Worm (Caenorhabditis elegans) whole organism, young adult: ENCODE data around the gene odr-7.

Experiments used
- C06A6.2 ChIP-seq: fragments of 200-800 bp; sonication (Bioruptor generic); conservative IDR thresholded peaks from 2 replicates; pipeline ENCODE4 v1.3.6; 2022; ENCODE audit warnings: missing genetic modification characterization, missing compliant biosample characterization
- F22D6.2 ChIP-seq: sonication (generic microtip); optimal IDR thresholded peaks from 2 replicates; lab custom pipeline; 2016; ENCODE audit warnings: mild to moderate bottlenecking, missing genetic modification characterization, missing compliant biosample characterization
- F52B5.7 ChIP-seq: sonication (generic microtip); optimal IDR thresholded peaks from 2 replicates; lab custom pipeline; 2016; ENCODE audit warnings: mild to moderate bottlenecking, missing genetic modification characterization, missing compliant biosample characterization
- F55B11.4 ChIP-seq: sonication (generic microtip); optimal IDR thresholded peaks from 2 replicates; lab custom pipeline; 2016; ENCODE audit warnings: missing compliant biosample characterization, missing genetic modification characterization, borderline replicate concordance; ENCODE audit not compliant: insufficient read depth
- F57A8.1 ChIP-seq: fragments of 200-800 bp; sonication (Bioruptor generic); optimal IDR thresholded peaks from 2 replicates; lab custom pipeline; 2018; ENCODE audit warnings: mild to moderate bottlenecking, missing genetic modification characterization, moderate library complexity, missing compliant biosample characterization
- K12H6.12 ChIP-seq: fragments of 200-800 bp; sonication (Bioruptor generic); optimal IDR thresholded peaks from 2 replicates; lab custom pipeline; 2018; ENCODE audit warnings: mild to moderate bottlenecking, missing genetic modification characterization, missing compliant biosample characterization
- Y53F4B.3 ChIP-seq: fragments of 200-800 bp; sonication (Bioruptor generic); IDR thresholded peaks from 2 replicates; pipeline ENCODE4 v1.3.6; 2022; ENCODE audit warnings: missing genetic modification reagents, missing genetic modification characterization, missing compliant biosample characterization
- aptf-2 ChIP-seq: fragments of 200-800 bp; sonication (Bioruptor generic); conservative IDR thresholded peaks from 2 replicates; pipeline ENCODE4 v1.3.6; 2022; ENCODE audit warnings: missing genetic modification reagents, missing genetic modification characterization, missing compliant biosample characterization
- athp-1 ChIP-seq: sonication (generic microtip); optimal IDR thresholded peaks from 2 replicates; lab custom pipeline; 2017; ENCODE audit warnings: mild to moderate bottlenecking, missing genetic modification characterization, missing compliant biosample characterization
- attf-3 ChIP-seq: fragments of 200-800 bp; sonication (Bioruptor generic); conservative IDR thresholded peaks from 2 replicates; pipeline ENCODE4 v1.3.6; 2022; ENCODE audit warnings: missing genetic modification reagents, missing genetic modification characterization, missing compliant biosample characterization
- bed-1 ChIP-seq: fragments of 200-800 bp; sonication (Bioruptor generic); IDR thresholded peaks from 2 replicates; pipeline ENCODE4 v1.3.6; 2022; ENCODE audit warnings: missing genetic modification reagents, missing genetic modification characterization, missing compliant biosample characterization
- ccch-3 ChIP-seq: fragments of 200-800 bp; sonication (Bioruptor generic); optimal IDR thresholded peaks from 2 replicates; lab custom pipeline; 2018; ENCODE audit warnings: mild to moderate bottlenecking, missing genetic modification characterization, missing compliant biosample characterization
- ceh-79 ChIP-seq: sonication (generic microtip); optimal IDR thresholded peaks from 2 replicates; lab custom pipeline; 2017; ENCODE audit warnings: mild to moderate bottlenecking, missing genetic modification characterization, missing compliant biosample characterization
- egl-18 ChIP-seq: fragments of 200-800 bp; sonication (Bioruptor generic); IDR thresholded peaks from 2 replicates; pipeline ENCODE4 v1.3.6; 2022; ENCODE audit warnings: missing genetic modification reagents, missing genetic modification characterization, missing compliant biosample characterization
- egrh-3 ChIP-seq: fragments of 200-800 bp; sonication (Bioruptor generic); IDR thresholded peaks from 2 replicates; pipeline ENCODE4 v1.3.6; 2022; ENCODE audit warnings: missing genetic modification reagents, missing genetic modification characterization, missing compliant biosample characterization
- hmg-1.2 ChIP-seq: fragments of 200-800 bp; sonication (Bioruptor generic); IDR thresholded peaks from 2 replicates; pipeline ENCODE4 v1.3.6; 2022; ENCODE audit warnings: missing genetic modification reagents, missing genetic modification characterization, missing compliant biosample characterization
- hrde-1 ChIP-seq: sonication (generic microtip); optimal IDR thresholded peaks from 2 replicates; lab custom pipeline; 2016; ENCODE audit warnings: missing genetic modification characterization, mild to moderate bottlenecking, missing compliant biosample characterization, moderate library complexity, missing genotype, missing genetic modification reagents, borderline replicate concordance
- lag-1 ChIP-seq: fragments of 200-800 bp; sonication (Bioruptor generic); IDR thresholded peaks from 2 replicates; pipeline ENCODE4 v1.3.6; 2022; ENCODE audit warnings: missing genetic modification reagents, missing genetic modification characterization, missing compliant biosample characterization
- let-526 ChIP-seq: fragments of 200-800 bp; sonication (Bioruptor generic); IDR thresholded peaks from 2 replicates; pipeline ENCODE4 v1.3.6; 2022; ENCODE audit warnings: missing genetic modification reagents, missing genetic modification characterization, missing compliant biosample characterization
- let-607 ChIP-seq, 2 experiments: fragments of 200-800 bp in 1 of 2; sonication (Bioruptor generic) in 1 of 2; sonication (generic microtip) in 1 of 2; optimal IDR thresholded peaks; 2 replicates each; lab custom pipeline; 2016 to 2018; ENCODE audit warnings: mild to moderate bottlenecking in 2 of 2, missing compliant biosample characterization in 2 of 2, missing genetic modification characterization in 2 of 2, moderate library complexity in 2 of 2, missing genotype in 1 of 2
- lin-54 ChIP-seq: fragments of 200-800 bp; sonication (Bioruptor generic); optimal IDR thresholded peaks from 2 replicates; lab custom pipeline; 2018; ENCODE audit warnings: mild to moderate bottlenecking, missing genetic modification characterization, missing compliant biosample characterization
- madf-10 ChIP-seq: sonication (generic microtip); optimal IDR thresholded peaks from 2 replicates; lab custom pipeline; 2016; ENCODE audit warnings: mild to moderate bottlenecking, missing genetic modification characterization, missing compliant biosample characterization
- madf-8 ChIP-seq: fragments of 200-800 bp; sonication (Bioruptor generic); conservative IDR thresholded peaks from 2 replicates; pipeline ENCODE4 v1.3.6; 2022; ENCODE audit warnings: missing genetic modification reagents, missing genetic modification characterization, missing compliant biosample characterization
- mxl-1 ChIP-seq: sonication (generic microtip); optimal IDR thresholded peaks from 2 replicates; lab custom pipeline; 2016; ENCODE audit warnings: missing genetic modification characterization, missing compliant biosample characterization
- nfya-2 ChIP-seq: fragments of 200-800 bp; sonication (Bioruptor generic); IDR thresholded peaks from 2 replicates; pipeline ENCODE4 v1.3.6; 2022; ENCODE audit warnings: missing genetic modification reagents, missing genetic modification characterization, missing compliant biosample characterization
- rec-8 ChIP-seq, 2 experiments: sonication (generic microtip); optimal IDR thresholded peaks; 2 replicates each; lab custom pipeline; 2016; ENCODE audit warnings: mild to moderate bottlenecking in 2 of 2, missing genetic modification characterization in 2 of 2, missing genetic modification reagents in 2 of 2, missing genotype in 2 of 2, missing biosample characterization in 1 of 2, missing compliant biosample characterization in 1 of 2, moderate library complexity in 1 of 2
- repo-1 ChIP-seq: sonication (generic microtip); optimal IDR thresholded peaks from 2 replicates; lab custom pipeline; 2017; ENCODE audit warnings: mild to moderate bottlenecking, missing genetic modification characterization, missing compliant biosample characterization
- snpc-1.1 ChIP-seq: sonication (generic microtip); optimal IDR thresholded peaks from 2 replicates; lab custom pipeline; 2017; ENCODE audit warnings: missing genetic modification characterization, mild to moderate bottlenecking, missing compliant biosample characterization, antibody characterized with exemption, moderate library complexity, missing genotype, missing genetic modification reagents; ENCODE audit not compliant: insufficient read depth
- snpc-1.3 ChIP-seq: sonication (generic microtip); optimal IDR thresholded peaks from 2 replicates; lab custom pipeline; 2017; ENCODE audit warnings: missing genetic modification characterization, mild to moderate bottlenecking, missing compliant biosample characterization, antibody characterized with exemption, moderate library complexity, missing genotype, missing genetic modification reagents; ENCODE audit not compliant: insufficient read depth
- unc-130 ChIP-seq: sonication (generic microtip); optimal IDR thresholded peaks from 2 replicates; lab custom pipeline; 2016; ENCODE audit warnings: missing genetic modification reagents, missing genetic modification characterization, missing compliant biosample characterization
- xnd-1 ChIP-seq: sonication (generic microtip); optimal IDR thresholded peaks from 2 replicates; lab custom pipeline; 2016; ENCODE audit warnings: missing genotype, missing genetic modification reagents, missing genetic modification characterization, missing compliant biosample characterization
- zim-3 ChIP-seq: sonication (generic microtip); optimal IDR thresholded peaks from 2 replicates; lab custom pipeline; 2017; ENCODE audit warnings: mild to moderate bottlenecking, missing genetic modification characterization, moderate library complexity, missing compliant biosample characterization
- ztf-18 ChIP-seq: sonication (generic microtip); optimal IDR thresholded peaks from 2 replicates; lab custom pipeline; 2016; ENCODE audit warnings: missing genotype, mild to moderate bottlenecking, missing genetic modification characterization, missing compliant biosample characterization
- ztf-3 ChIP-seq: fragments of 200-800 bp; sonication (Bioruptor generic); optimal IDR thresholded peaks from 2 replicates; lab custom pipeline; 2018; ENCODE audit warnings: mild to moderate bottlenecking, missing genetic modification characterization, missing compliant biosample characterization
- ztf-6 ChIP-seq: fragments of 200-800 bp; sonication (Bioruptor generic); IDR thresholded peaks from 2 replicates; pipeline ENCODE4 v1.3.6; 2022; ENCODE audit warnings: missing genetic modification reagents, missing genetic modification characterization, missing compliant biosample characterization

odr-7 gene

ce11 chrX:12478465-12478864 lies 17.0 kb upstream of the odr-7 start (continued):
- no peak for TF ChIP-seq hrde-1 (tag; lab: Kevin White, UChicago)
- TF ChIP-seq lag-1 (GFP tag; lab: Robert Waterston, UW): no peak

ce11 chrX:12477341-12477740 lies 15.9 kb upstream of the odr-7 start, which contains the start of gene F45E6.1:
Gene F45E6.1 (minus strand): TSS chrX:12477441.
- TF ChIP-seq madf-10 (tag; lab: Kevin White, UChicago): no peak
- no peak for TF ChIP-seq madf-8 (GFP tag; lab: Robert Waterston, UW)
- no peak for TF ChIP-seq ceh-79 (tag; lab: Kevin White, UChicago)
- TF ChIP-seq egl-18 (GFP tag; lab: Robert Waterston, UW): no peak
- TF ChIP-seq let-607 (tag; optimal IDR thresholded peaks at IDR 0.05; lab: Kevin White, UChicago): no peak
- no peak for TF ChIP-seq zim-3 (tag; lab: Kevin White, UChicago)
- no peak for TF ChIP-seq bed-1 (GFP tag; lab: Robert Waterston, UW)
- TF ChIP-seq let-526 (GFP tag; lab: Robert Waterston, UW): no peak
- TF ChIP-seq nfya-2: no peak
- TF ChIP-seq ztf-18: no peak
- no peak for TF ChIP-seq F52B5.7 (tag; lab: Kevin White, UChicago)
- no peak for TF ChIP-seq lin-54 (GFP tag; lab: Kevin White, UChicago)
- TF ChIP-seq athp-1 (tag; lab: Kevin White, UChicago): no peak
- TF ChIP-seq C06A6.2 (GFP tag; lab: Robert Waterston, UW): no peak
- no peak for TF ChIP-seq egrh-3 (GFP tag; lab: Robert Waterston, UW)
- no peak for TF ChIP-seq unc-130
- no peak for TF ChIP-seq snpc-1.3
- TF ChIP-seq F22D6.2 (tag; lab: Kevin White, UChicago): no peak
- no peak for TF ChIP-seq snpc-1.1 (tag; lab: Kevin White, UChicago)

ce11 chrX:12476412-12476811 lies 15.0 kb upstream of the odr-7 start:
- TF ChIP-seq F55B11.4 (tag; lab: Kevin White, UChicago): no peak

ce11 chrX:12472232-12472631 lies 10.8 kb upstream of the odr-7 start:
- TF ChIP-seq Y53F4B.3 (GFP tag; lab: Robert Waterston, UW) (no peak), rec-8 (tag; optimal IDR thresholded peaks at IDR 0.05; lab: Kevin White, UChicago) (no peak), ztf-6 (GFP tag; lab: Robert Waterston, UW) (no peak), F57A8.1 (GFP tag; lab: Kevin White, UChicago) (no peak), aptf-2 (no peak), repo-1 (tag; lab: Kevin White, UChicago) (no peak), attf-3 (GFP tag; lab: Robert Waterston, UW) (no peak), hmg-1.2 (GFP tag; lab: Robert Waterston, UW) (no peak), ztf-3 (no peak), bed-1 (GFP tag; lab: Robert Waterston, UW) (no peak), K12H6.12 (no peak), ccch-3 (no peak), snpc-1.3 (no peak), xnd-1 (no peak), mxl-1 (tag; lab: Kevin White, UChicago) (no peak)
